Fruit fly (Drosophila melanogaster): ENCODE data around the gene RPA2.

RPA2 gene

dm6 chr2L:20917235-20918055, 8.5 kb downstream of the RPA2 start (continued):
- TF ChIP-seq CG10979 (tag; optimal IDR thresholded peaks at IDR 0.05) (peak; percentile 90), CG15011 (GFP tag; optimal IDR thresholded peaks at IDR 0.05) (peak; percentile 94), CG6854 (GFP tag; optimal IDR thresholded peaks at IDR 0.05) (peak; percentile 81), aop (GFP tag; IDR thresholded peaks at IDR 0.05) (no peak), cas (GFP tag; IDR thresholded peaks at IDR 0.05) (peak; percentile 61), cg (GFP tag; optimal IDR thresholded peaks at IDR 0.05) (no peak), bsh (GFP tag; optimal IDR thresholded peaks at IDR 0.05) (peak; percentile 24 to 71), CG17328 (GFP tag; IDR thresholded peaks at IDR 0.05) (peak; percentile 62), CG7271 (tag; optimal IDR thresholded peaks at IDR 0.05) (peak; percentile 69), Tbp (GFP tag; optimal IDR thresholded peaks at IDR 0.05) (no peak), CG16815 (GFP tag; optimal IDR thresholded peaks at IDR 0.05) (peak; percentile 77), E2f2 (GFP tag; IDR thresholded peaks at IDR 0.05) (peak; percentile 7; the same call in 1 of the 2 replicates), otp (GFP tag; IDR thresholded peaks at IDR 0.05) (no peak), gfzf (GFP tag; optimal IDR thresholded peaks at IDR 0.05) (no peak), zf30C (GFP tag; optimal IDR thresholded peaks at IDR 0.05) (no peak), dysf (GFP tag; IDR thresholded peaks at IDR 0.05) (peak; percentile 68), Mrtf (GFP tag; IDR thresholded peaks at IDR 0.05) (no peak), btn (GFP tag; optimal IDR thresholded peaks at IDR 0.05) (no peak), CG16863 (GFP tag; optimal IDR thresholded peaks at IDR 0.05) (no peak), D19B (GFP tag; optimal IDR thresholded peaks at IDR 0.05) (peak; percentile 86), sr (GFP tag; IDR thresholded peaks at IDR 0.05) (no peak), rib (GFP tag; IDR thresholded peaks at IDR 0.05) (no peak), CG17385 (GFP tag; optimal IDR thresholded peaks at IDR 0.05) (peak; percentile 54), dmrt99B (tag; optimal IDR thresholded peaks at IDR 0.05) (peak; percentile 95), crol (GFP tag; IDR thresholded peaks at IDR 0.05) (no peak), tgo (GFP tag; IDR thresholded peaks at IDR 0.05) (peak; percentile 49; the same call in 2 of the 3 replicates), chn (GFP tag; optimal IDR thresholded peaks at IDR 0.05) (peak; percentile 31), Ets65A (GFP tag) (peak; percentile 93), CG6175 (GFP tag; IDR thresholded peaks at IDR 0.05) (peak; percentile 84; the same call in 2 of the 3 replicates), D19A (tag; optimal IDR thresholded peaks at IDR 0.05) (peak; percentile 75), CG6791 (GFP tag; IDR thresholded peaks at IDR 0.05; ENCODE audit: partially characterized antibody) (no peak), Myb (GFP tag; optimal IDR thresholded peaks at IDR 0.05) (no peak), CG11398 (GFP tag; optimal IDR thresholded peaks at IDR 0.05) (peak; percentile 30), cwo (GFP tag; optimal IDR thresholded peaks at IDR 0.05) (peak; percentile 91), CG14441 (GFP tag; IDR thresholded peaks at IDR 0.05) (peak; percentile 89), ato (GFP tag; IDR thresholded peaks at IDR 0.05; ENCODE audit: partially characterized antibody) (no peak), CG11696 (GFP tag; IDR thresholded peaks at IDR 0.05) (peak; percentile 75), toy (GFP tag; IDR thresholded peaks at IDR 0.05) (peak; percentile 80), Sry-δ (GFP tag; optimal IDR thresholded peaks at IDR 0.05) (no peak), CG12104 (GFP tag; optimal IDR thresholded peaks at IDR 0.05) (peak; percentile 51), esg (GFP tag; conservative IDR thresholded peaks at IDR 0.05) (peak; percentile 53), Oaz (GFP tag; IDR thresholded peaks at IDR 0.05) (peak; percentile 21; the same call in 1 of the 2 replicates), CG15601 (tag; optimal IDR thresholded peaks at IDR 0.05) (peak; percentile 60), ap (GFP tag; IDR thresholded peaks at IDR 0.05) (no peak), Side (GFP tag; optimal IDR thresholded peaks at IDR 0.05) (no peak), Dp (GFP tag; optimal IDR thresholded peaks at IDR 0.05) (no peak), fru (optimal IDR thresholded peaks at IDR 0.05) (no peak), Mes4 (GFP tag; optimal IDR thresholded peaks at IDR 0.05) (no peak), CG9437 (GFP tag; optimal IDR thresholded peaks at IDR 0.05) (peak; percentile 85), CG5245 (GFP tag; optimal IDR thresholded peaks at IDR 0.05) (no peak)
